Fruit fly (Drosophila melanogaster) whole organism, adult: Measurements from ENCODE around the gene CG17026.

Experiments used
- CG1620 ChIP-seq: fragments of 200-800 bp; sonication (Bioruptor generic); optimal IDR thresholded peaks from 2 replicates; lab custom pipeline; 2016; ENCODE audit warnings: missing biosample characterization, missing genetic modification characterization
- CG5204 ChIP-seq: fragments of 200-800 bp; sonication (Bioruptor generic); optimal IDR thresholded peaks from 2 replicates; lab custom pipeline; 2016; ENCODE audit warnings: missing biosample characterization, missing genetic modification characterization
- CG7101 ChIP-seq: fragments of 200-800 bp; sonication (Bioruptor generic); optimal IDR thresholded peaks from 2 replicates; lab custom pipeline; 2018; ENCODE audit warnings: missing biosample characterization, mild to moderate bottlenecking, missing genetic modification characterization, moderate library complexity
- Crg-1 ChIP-seq: fragments of 200-800 bp; sonication (Bioruptor generic); optimal IDR thresholded peaks from 2 replicates; lab custom pipeline; 2016; ENCODE audit warnings: missing biosample characterization, missing genetic modification characterization
- Mnt ChIP-seq: fragments of 200-800 bp; sonication (Bioruptor generic); optimal IDR thresholded peaks from 2 replicates; lab custom pipeline; 2016; ENCODE audit warnings: missing biosample characterization, mild to moderate bottlenecking, missing genetic modification characterization
- ovo ChIP-seq: fragments of 200-800 bp; sonication (Bioruptor generic); optimal IDR thresholded peaks from 2 replicates; lab custom pipeline; 2016; ENCODE audit warnings: missing biosample characterization, missing genetic modification characterization

DNA sequence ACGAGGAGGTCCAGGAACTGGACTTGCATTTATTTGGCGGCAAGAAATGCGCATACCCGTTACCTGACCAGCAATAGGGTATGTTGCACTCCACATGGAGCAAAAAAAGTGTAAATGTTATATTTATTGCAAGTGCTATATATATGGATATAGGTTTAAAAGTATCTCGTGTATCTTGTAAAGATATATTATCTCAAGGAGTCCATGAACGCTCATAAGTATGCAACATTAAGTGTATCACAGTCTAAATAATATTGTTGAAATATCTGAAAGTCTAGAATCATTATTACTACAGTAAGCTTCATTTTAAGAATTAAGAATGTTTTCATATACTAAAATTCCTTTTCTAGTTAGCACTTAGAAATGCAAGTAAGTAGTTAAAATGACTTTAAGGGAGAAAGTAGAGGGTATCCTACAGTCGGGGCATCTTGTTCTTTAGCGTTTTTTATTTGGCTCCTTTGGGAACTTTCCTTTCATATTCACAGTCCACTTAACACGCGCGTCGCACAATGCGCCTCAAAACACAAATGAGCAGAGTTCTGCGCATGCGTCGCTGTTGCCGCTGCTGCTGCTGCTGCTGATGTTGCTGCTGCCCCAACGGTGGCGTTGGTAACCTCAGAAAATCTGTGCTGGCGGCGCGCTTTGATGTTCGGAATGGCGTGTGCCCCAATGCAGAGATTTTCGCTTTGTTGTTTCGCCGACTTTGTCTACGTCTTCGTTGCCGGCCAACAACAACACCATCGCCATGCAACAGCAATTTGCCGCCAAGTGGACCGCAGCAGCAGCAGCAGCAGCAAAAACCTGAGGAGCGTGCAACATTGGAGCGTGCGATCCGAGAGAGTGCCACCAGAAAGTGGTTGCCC, 44.2 kb downstream of the CG17026 start:
- TF ChIP-seq CG7101 (tag; lab: Kevin White, UChicago), result no peak
- no peak for TF ChIP-seq CG5204 (GFP tag; lab: Kevin White, UChicago)
- no peak for TF ChIP-seq Mnt (GFP tag; lab: Kevin White, UChicago)
- TF ChIP-seq ovo (GFP tag; lab: Kevin White, UChicago), result no peak
- TF ChIP-seq CG1620, result no peak
- TF ChIP-seq Crg-1 (GFP tag; lab: Kevin White, UChicago), result no peak
